Worm (Caenorhabditis elegans): ENCODE measurements around the gene C16C8.12.

The C16C8.12 gene

ce11 chrII:3481584-3481983 is 29.1 kb downstream of the C16C8.12 start, which contains the start of gene Y49F6B.8:
Gene Y49F6B.8, minus strand, starts transcription at chrII:3481684.
- TF ChIP-seq snpc-4 (GFP tag; optimal IDR thresholded peaks at IDR 0.05) (no peak), snpc-4 (tag; optimal IDR thresholded peaks at IDR 0.05) (no peak), fkh-3 (tag; optimal IDR thresholded peaks at IDR 0.05) (no peak), snpc-1.1 (tag; optimal IDR thresholded peaks at IDR 0.05; ENCODE audit: insufficient read depth) (no peak), F49E8.2 (tag; optimal IDR thresholded peaks at IDR 0.05; ENCODE audit: insufficient read depth) (no peak), let-526 (GFP tag; IDR thresholded peaks at IDR 0.05) (no peak), K11D2.4 (GFP tag; IDR thresholded peaks at IDR 0.05) (no peak), B0035.1 (tag; optimal IDR thresholded peaks at IDR 0.05) (no peak), ztf-22 (GFP tag; optimal IDR thresholded peaks at IDR 0.05) (no peak), hlh-12 (tag; optimal IDR thresholded peaks at IDR 0.05) (no peak), F39B2.1 (GFP tag; IDR thresholded peaks at IDR 0.05) (no peak), F33H1.4 (GFP tag; IDR thresholded peaks at IDR 0.05) (no peak), nhr-27 (tag; optimal IDR thresholded peaks at IDR 0.05) (no peak), tlf-1 (GFP tag; optimal IDR thresholded peaks at IDR 0.05) (no peak)

- TF ChIP-seq B0261.1 (tag; optimal IDR thresholded peaks at IDR 0.05) (peak; percentile 1), egl-44 (GFP tag; IDR thresholded peaks at IDR 0.05) (no peak), hmg-20 (GFP tag; IDR thresholded peaks at IDR 0.05) (no peak), snpc-4 (GFP tag; optimal IDR thresholded peaks at IDR 0.05) (no peak), snpc-4 (tag; optimal IDR thresholded peaks at IDR 0.05) (peak in 1 of 4 experiments; percentile 23), mel-28 (tag; optimal IDR thresholded peaks at IDR 0.05; ENCODE audit: borderline replicate concordance) (no peak), rcor-1 (GFP tag; IDR thresholded peaks at IDR 0.05) (peak; percentile 35; the same call in 1 of the 2 replicates), nfya-1 (tag; optimal IDR thresholded peaks at IDR 0.05; ENCODE audit: borderline replicate concordance, insufficient read depth) (no peak), ztf-6 (GFP tag; IDR thresholded peaks at IDR 0.05) (no peak), dpl-1 (GFP tag; optimal IDR thresholded peaks at IDR 0.05) (no peak), unc-62 (GFP tag; optimal IDR thresholded peaks at IDR 0.05) (no peak), C06A6.2 (GFP tag; conservative IDR thresholded peaks at IDR 0.05) (no peak), ceh-79 (tag; optimal IDR thresholded peaks at IDR 0.05) (no peak), hlh-26 (GFP tag; conservative IDR thresholded peaks at IDR 0.05) (no peak), lin-26 (GFP tag; IDR thresholded peaks at IDR 0.05) (0 out of 2 replicates have a peak, but pooled peaks have one; percentile 34), mes-4 (tag; optimal IDR thresholded peaks at IDR 0.05) (no peak), madf-6 (GFP tag; IDR thresholded peaks at IDR 0.05) (peak; percentile 56), pbrm-1 (GFP tag; IDR thresholded peaks at IDR 0.05) (no peak), akir-1 (GFP tag; optimal IDR thresholded peaks at IDR 0.05) (no peak), F22D6.2 (tag; optimal IDR thresholded peaks at IDR 0.05) (no peak), D2030.7 (GFP tag; IDR thresholded peaks at IDR 0.05) (0 out of 2 replicates have a peak, but pooled peaks have one; percentile 15), chd-7 (tag; optimal IDR thresholded peaks at IDR 0.05) (no peak), F57C9.4 (tag; optimal IDR thresholded peaks at IDR 0.05) (no peak), ceh-40 (GFP tag; IDR thresholded peaks at IDR 0.05) (no peak), cebp-1 (GFP tag; IDR thresholded peaks at IDR 0.05) (no peak), cebp-1 (tag; optimal IDR thresholded peaks at IDR 0.05) (no peak), bed-1 (GFP tag; IDR thresholded peaks at IDR 0.05) (no peak), lsy-27 (tag; optimal IDR thresholded peaks at IDR 0.05; ENCODE audit: borderline replicate concordance, insufficient read depth) (no peak), attf-5 (GFP tag; optimal IDR thresholded peaks at IDR 0.05) (peak; percentile 80), egrh-3 (GFP tag; IDR thresholded peaks at IDR 0.05) (no peak), die-1 (tag; optimal IDR thresholded peaks at IDR 0.05) (no peak), bed-2 (GFP tag; IDR thresholded peaks at IDR 0.05) (no peak), gei-17 (GFP tag; optimal IDR thresholded peaks at IDR 0.05) (no peak), Y95B8A.8 (GFP tag; IDR thresholded peaks at IDR 0.05) (no peak), lin-35 (GFP tag; optimal IDR thresholded peaks at IDR 0.05) (no peak), F49E8.2 (tag; optimal IDR thresholded peaks at IDR 0.05; ENCODE audit: insufficient read depth) (peak; percentile 1), dpff-1 (tag; optimal IDR thresholded peaks at IDR 0.05) (no peak)
Observed at ce11 chrII:3482231-3482630, 29.7 kb downstream of the C16C8.12 start, which contains the start of gene smu-2. Gene smu-2, plus strand, starts transcription at chrII:3482408.
